Worm (Caenorhabditis elegans): ENCODE measurements around the gene srg-67.
A peak's percentile ranks its signal among the peaks of the same experiment; 100 is the strongest.

DNA sequence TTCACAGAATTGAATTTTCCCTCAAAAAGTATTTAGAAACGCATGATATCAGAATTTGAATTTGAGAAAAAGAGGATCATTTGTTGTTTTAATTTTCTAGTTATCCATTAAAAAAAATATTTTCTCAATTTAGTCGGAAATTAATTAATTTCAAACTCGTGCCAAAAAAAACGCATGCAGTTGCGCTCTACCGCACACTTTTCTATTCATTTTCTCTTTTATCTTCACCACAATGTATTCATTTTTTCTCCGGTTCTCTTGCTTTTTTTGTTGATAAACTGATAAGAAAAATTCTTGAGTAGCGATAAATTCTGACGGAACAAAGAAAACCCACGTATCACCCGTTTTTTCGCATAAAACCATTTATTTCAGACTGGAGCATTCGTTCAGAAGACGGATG, 29.8 kb downstream of the srg-67 start, which contains the start of gene acl-6:
- TF ChIP-seq lin-15B (tag; optimal IDR thresholded peaks at IDR 0.05) = peak; percentile 61
- no peak for TF ChIP-seq fkh-10 (GFP tag; optimal IDR thresholded peaks at IDR 0.05)
- TF ChIP-seq sea-2 (GFP tag; optimal IDR thresholded peaks at IDR 0.05) = no peak
- TF ChIP-seq skn-1 (tag; optimal IDR thresholded peaks at IDR 0.05) = peak; percentile 64
- TF ChIP-seq nhr-237 (tag; optimal IDR thresholded peaks at IDR 0.05) = no peak
- no peak for TF ChIP-seq ZK546.5 (tag; optimal IDR thresholded peaks at IDR 0.05)
- TF ChIP-seq egl-27 (tag; optimal IDR thresholded peaks at IDR 0.05) = no peak
- TF ChIP-seq unc-39 (tag; optimal IDR thresholded peaks at IDR 0.05) = no peak
- no peak for TF ChIP-seq ceh-82 (tag; optimal IDR thresholded peaks at IDR 0.05)
